Fruit fly (Drosophila melanogaster) whole organism, embryonic: Measurements from ENCODE around the gene slmb.
A peak's percentile ranks its signal among the peaks of the same experiment; 100 is the strongest.

Experiments used
- Antp ChIP-seq: fragments of 200-800 bp; sonication (Bioruptor generic); optimal IDR thresholded peaks from 3 replicates; lab custom pipeline; 2016; ENCODE audit warnings: missing biosample characterization, missing genetic modification characterization
- BtbVII ChIP-seq: fragments of 200-800 bp; sonication (Bioruptor generic); optimal IDR thresholded peaks from 3 replicates; lab custom pipeline; 2017; ENCODE audit warnings: missing biosample characterization, mild to moderate bottlenecking, missing genetic modification characterization
- CG10274 ChIP-seq: fragments of 200-800 bp; sonication (Bioruptor generic); optimal IDR thresholded peaks from 3 replicates; lab custom pipeline; 2017; ENCODE audit warnings: missing biosample characterization, mild to moderate bottlenecking, missing genetic modification characterization
- CG10366 ChIP-seq: fragments of 200-800 bp; sonication (Bioruptor generic); IDR thresholded peaks from 2 replicates; pipeline ENCODE4 v1.3.6; 2022; ENCODE audit warnings: missing biosample characterization, missing genetic modification characterization
- CG10979 ChIP-seq: fragments of 200-800 bp; sonication (Bioruptor generic); optimal IDR thresholded peaks from 2 replicates; lab custom pipeline; 2018; ENCODE audit warnings: missing biosample characterization, mild to moderate bottlenecking, missing genetic modification characterization, moderate library complexity
- CG11085 ChIP-seq: fragments of 200-800 bp; sonication (Bioruptor generic); IDR thresholded peaks from 2 replicates; pipeline ENCODE4 v1.3.6; 2022; ENCODE audit warnings: missing biosample characterization, missing genetic modification characterization
- CG11093 ChIP-seq: fragments of 200-800 bp; sonication (Bioruptor generic); IDR thresholded peaks from 3 replicates; pipeline ENCODE4 v1.3.6; 2022; ENCODE audit warnings: missing biosample characterization, missing genetic modification characterization
- CG11723 ChIP-seq: fragments of 200-800 bp; sonication (Bioruptor generic); optimal IDR thresholded peaks from 2 replicates; lab custom pipeline; 2017; ENCODE audit warnings: missing biosample characterization, mild to moderate bottlenecking, missing genetic modification characterization
- CG12155 ChIP-seq: fragments of 200-800 bp; sonication (Bioruptor generic); optimal IDR thresholded peaks from 3 replicates; lab custom pipeline; 2016; ENCODE audit warnings: missing biosample characterization, missing genetic modification characterization
- CG13894 ChIP-seq: fragments of 200-800 bp; sonication (Bioruptor generic); optimal IDR thresholded peaks from 3 replicates; lab custom pipeline; 2018; ENCODE audit warnings: missing biosample characterization, mild to moderate bottlenecking, missing genetic modification characterization, moderate library complexity
- CG15514 ChIP-seq: fragments of 200-800 bp; sonication (Bioruptor generic); optimal IDR thresholded peaks from 3 replicates; lab custom pipeline; 2017; ENCODE audit warnings: missing biosample characterization, missing genetic modification characterization, mild to moderate bottlenecking, moderate library complexity, missing genetic modification reagents
- CG1602 ChIP-seq: fragments of 200-800 bp; sonication (Bioruptor generic); optimal IDR thresholded peaks from 3 replicates; lab custom pipeline; 2016; ENCODE audit warnings: missing biosample characterization, missing genetic modification characterization
- CG30020 ChIP-seq: fragments of 200-800 bp; optimal IDR thresholded peaks from 2 replicates; lab custom pipeline; 2019; ENCODE audit warnings: missing biosample characterization, mild to moderate bottlenecking, missing genetic modification characterization, moderate library complexity
- CG30403 ChIP-seq: fragments of 200-800 bp; sonication (Bioruptor generic); optimal IDR thresholded peaks from 3 replicates; lab custom pipeline; 2016; ENCODE audit warnings: missing biosample characterization, missing genetic modification characterization
- CG32532 ChIP-seq: fragments of 200-800 bp; sonication (Bioruptor generic); IDR thresholded peaks from 2 replicates; pipeline ENCODE4 v1.3.6; 2022; ENCODE audit warnings: missing biosample characterization, missing genetic modification characterization
- CG4360 ChIP-seq: fragments of 200-800 bp; sonication (Bioruptor generic); IDR thresholded peaks from 2 replicates; pipeline ENCODE4 v1.3.6; 2022; ENCODE audit warnings: missing biosample characterization, missing genetic modification characterization
- CG6175 ChIP-seq: fragments of 200-800 bp; sonication (Bioruptor generic); IDR thresholded peaks from 3 replicates; pipeline ENCODE4 v1.3.6; 2022; ENCODE audit warnings: missing biosample characterization, missing genetic modification characterization
- CG6254 ChIP-seq: fragments of 200-800 bp; sonication (Bioruptor generic); optimal IDR thresholded peaks from 3 replicates; lab custom pipeline; 2017; ENCODE audit warnings: mild to moderate bottlenecking, missing biosample characterization, missing genetic modification reagents, missing genetic modification characterization
- CG6791 ChIP-seq: fragments of 200-800 bp; sonication (Bioruptor generic); IDR thresholded peaks from 3 replicates; pipeline ENCODE4 v1.3.6; 2022; ENCODE audit warnings: missing biosample characterization, missing genetic modification characterization; ENCODE audit not compliant: partially characterized antibody
- CG6813 ChIP-seq: fragments of 200-800 bp; sonication (Bioruptor generic); optimal IDR thresholded peaks from 2 replicates; lab custom pipeline; 2017; ENCODE audit warnings: missing biosample characterization, missing genetic modification characterization, mild to moderate bottlenecking, moderate library complexity, missing genetic modification reagents
- CG8388 ChIP-seq: fragments of 200-800 bp; sonication (Bioruptor generic); optimal IDR thresholded peaks from 2 replicates; lab custom pipeline; 2019; ENCODE audit warnings: missing biosample characterization, mild to moderate bottlenecking, missing genetic modification characterization, moderate library complexity
- CG8765 ChIP-seq: fragments of 200-800 bp; sonication (Bioruptor generic); IDR thresholded peaks from 2 replicates; pipeline ENCODE4 v1.3.6; 2022; ENCODE audit warnings: missing biosample characterization, missing genetic modification characterization
- ERR ChIP-seq: fragments of 200-800 bp; sonication (Bioruptor generic); optimal IDR thresholded peaks from 2 replicates; lab custom pipeline; 2016; ENCODE audit warnings: missing biosample characterization, missing genetic modification characterization
- Ets65A ChIP-seq: fragments of 200-800 bp; sonication (Bioruptor generic); peaks from one replicate; lab custom pipeline; 2016; ENCODE audit warnings: missing biosample characterization, missing genetic modification characterization
- GATAe ChIP-seq: fragments of 200-800 bp; sonication (Bioruptor generic); conservative IDR thresholded peaks from 2 replicates; pipeline ENCODE4 v1.3.6; 2022; ENCODE audit warnings: missing biosample characterization, missing genetic modification characterization
- Hr3 ChIP-seq: fragments of 200-800 bp; sonication (Bioruptor generic); optimal IDR thresholded peaks from 3 replicates; lab custom pipeline; 2016; ENCODE audit warnings: missing biosample characterization, missing genetic modification characterization
- MTF-1 ChIP-seq: fragments of 200-800 bp; sonication (Bioruptor generic); optimal IDR thresholded peaks from 2 replicates; lab custom pipeline; 2018; ENCODE audit warnings: missing biosample characterization, mild to moderate bottlenecking, missing genetic modification characterization, borderline replicate concordance
- Optix ChIP-seq: fragments of 200-800 bp; sonication (Bioruptor generic); IDR thresholded peaks from 3 replicates; pipeline ENCODE4 v1.3.6; 2022; ENCODE audit warnings: missing biosample characterization, missing genetic modification characterization
- Rx ChIP-seq: fragments of 200-800 bp; sonication (Bioruptor generic); IDR thresholded peaks from 2 replicates; pipeline ENCODE4 v1.3.6; 2022; ENCODE audit warnings: missing biosample characterization, missing genetic modification characterization
- Spps ChIP-seq: fragments of 200-800 bp; sonication (Bioruptor generic); optimal IDR thresholded peaks from 2 replicates; lab custom pipeline; 2018; ENCODE audit warnings: missing biosample characterization, mild to moderate bottlenecking, missing genetic modification characterization
- ap ChIP-seq: fragments of 200-800 bp; sonication (Bioruptor generic); IDR thresholded peaks from 2 replicates; pipeline ENCODE4 v1.3.6; 2022; ENCODE audit warnings: missing biosample characterization, missing genetic modification characterization
- bigmax ChIP-seq: fragments of 200-800 bp; sonication (Bioruptor generic); optimal IDR thresholded peaks from 2 replicates; lab custom pipeline; 2018; ENCODE audit warnings: missing biosample characterization, mild to moderate bottlenecking, missing genetic modification characterization
- crc ChIP-seq: fragments of 200-800 bp; sonication (Bioruptor generic); optimal IDR thresholded peaks from 2 replicates; lab custom pipeline; 2016; ENCODE audit warnings: missing biosample characterization, missing genetic modification characterization
- crp ChIP-seq, 2 experiments: fragments of 200-800 bp; sonication (Bioruptor generic); optimal IDR thresholded peaks; 2 replicates in 1 of 2; 3 replicates in 1 of 2; lab custom pipeline; 2017; ENCODE audit warnings: missing biosample characterization in 2 of 2, missing genetic modification characterization in 2 of 2, mild to moderate bottlenecking in 1 of 2, moderate library complexity in 1 of 2
- dm ChIP-seq: fragments of 200-800 bp; sonication (Bioruptor generic); optimal IDR thresholded peaks from 3 replicates; lab custom pipeline; 2016; ENCODE audit warnings: missing biosample characterization, missing genetic modification characterization
- dmrt11E ChIP-seq: fragments of 200-800 bp; sonication (Bioruptor generic); optimal IDR thresholded peaks from 3 replicates; lab custom pipeline; 2018; ENCODE audit warnings: missing biosample characterization, mild to moderate bottlenecking, missing genetic modification characterization, moderate library complexity
- ewg ChIP-seq: fragments of 200-800 bp; sonication (Bioruptor generic); optimal IDR thresholded peaks from 3 replicates; lab custom pipeline; 2017; ENCODE audit warnings: mild to moderate bottlenecking, missing biosample characterization, missing genetic modification reagents, missing genetic modification characterization
- grau ChIP-seq: fragments of 200-800 bp; optimal IDR thresholded peaks from 3 replicates; lab custom pipeline; 2019; ENCODE audit warnings: missing biosample characterization, mild to moderate bottlenecking, missing genetic modification characterization, moderate library complexity
- jigr1 ChIP-seq: fragments of 200-800 bp; sonication (Bioruptor generic); IDR thresholded peaks from 3 replicates; pipeline ENCODE4 v1.3.6; 2022; ENCODE audit warnings: missing biosample characterization, missing genetic modification characterization
- jumu ChIP-seq: fragments of 200-800 bp; sonication (Bioruptor generic); optimal IDR thresholded peaks from 3 replicates; lab custom pipeline; 2016; ENCODE audit warnings: missing biosample characterization, missing genetic modification characterization
- pb ChIP-seq: fragments of 200-800 bp; sonication (Bioruptor generic); optimal IDR thresholded peaks from 3 replicates; lab custom pipeline; 2016; ENCODE audit warnings: missing biosample characterization, missing genetic modification characterization
- repo ChIP-seq: fragments of 200-800 bp; sonication (Bioruptor generic); optimal IDR thresholded peaks from 2 replicates; lab custom pipeline; 2016; ENCODE audit warnings: missing biosample characterization, missing genetic modification characterization
- row ChIP-seq: fragments of 200-800 bp; sonication (Bioruptor generic); IDR thresholded peaks from 3 replicates; pipeline ENCODE4 v1.3.6; 2022; ENCODE audit warnings: missing biosample characterization, missing genetic modification characterization
- run ChIP-seq: fragments of 200-800 bp; sonication (Bioruptor generic); optimal IDR thresholded peaks from 3 replicates; lab custom pipeline; 2018; ENCODE audit warnings: missing biosample characterization, mild to moderate bottlenecking, missing genetic modification characterization
- scrt ChIP-seq: fragments of 200-800 bp; sonication (Bioruptor generic); optimal IDR thresholded peaks from 2 replicates; lab custom pipeline; 2018; ENCODE audit warnings: missing biosample characterization, mild to moderate bottlenecking, missing genetic modification characterization, moderate library complexity
- stc ChIP-seq: fragments of 200-800 bp; sonication (Bioruptor generic); IDR thresholded peaks from 2 replicates; pipeline ENCODE4 v1.3.6; 2022; ENCODE audit warnings: missing biosample characterization, missing genetic modification characterization
- tin ChIP-seq: fragments of 200-800 bp; sonication (Bioruptor generic); optimal IDR thresholded peaks from 3 replicates; lab custom pipeline; 2016; ENCODE audit warnings: missing biosample characterization, missing genetic modification characterization
- vnd ChIP-seq: fragments of 200-800 bp; sonication (Bioruptor generic); IDR thresholded peaks from 3 replicates; pipeline ENCODE4 v1.3.6; 2022; ENCODE audit warnings: missing biosample characterization, missing genetic modification characterization; ENCODE audit not compliant: partially characterized antibody
- z ChIP-seq: fragments of 200-800 bp; sonication (Bioruptor generic); IDR thresholded peaks from 3 replicates; pipeline ENCODE4 v1.3.6; 2022; ENCODE audit warnings: missing biosample characterization, missing genetic modification characterization

slmb gene

DNA sequence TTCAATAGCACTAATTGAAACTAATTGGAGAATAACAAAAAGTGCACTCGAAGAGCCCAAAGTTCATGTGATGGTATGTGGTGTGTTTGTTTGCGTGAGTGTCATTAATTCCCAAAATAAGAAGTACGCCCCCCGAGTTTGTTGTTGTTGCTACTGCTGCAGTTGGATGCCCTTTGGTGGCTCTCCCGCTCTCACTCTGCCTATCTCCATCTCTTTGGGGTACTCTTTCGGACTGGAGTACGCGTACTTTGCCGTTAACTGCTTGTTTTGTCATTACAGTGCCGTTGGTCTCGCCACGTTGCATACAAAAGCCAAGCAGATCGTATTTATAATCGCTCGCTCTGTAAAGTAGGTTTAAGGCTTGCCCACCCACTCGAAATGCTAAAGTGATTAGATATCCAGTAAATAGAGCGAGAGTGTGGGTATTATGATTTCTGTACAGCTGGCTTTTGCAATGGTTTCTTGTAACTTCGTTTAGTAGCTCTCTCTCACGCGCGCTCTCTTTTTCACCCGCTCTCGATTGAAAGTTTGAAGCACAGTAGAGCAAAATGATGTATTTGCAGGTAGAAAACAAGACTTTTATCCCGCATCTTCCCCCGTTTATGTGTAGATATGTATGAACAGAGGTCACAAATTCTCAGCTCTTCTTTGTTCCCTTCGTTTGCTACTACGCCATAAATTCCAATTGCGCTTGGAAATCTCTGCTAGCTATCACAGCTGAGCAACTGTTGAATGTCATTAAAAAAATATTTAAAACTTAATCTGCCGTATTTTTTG lies 15.1 kb downstream of the slmb start (continued):
- no peak for TF ChIP-seq Spps (tag; lab: Kevin White, UChicago)
- no peak for TF ChIP-seq CG13894
- TF ChIP-seq CG11093 (GFP tag; lab: Robert Waterston, UW): no peak
- TF ChIP-seq CG11085 (GFP tag; lab: Robert Waterston, UW): no peak
- TF ChIP-seq Rx (GFP tag; lab: Robert Waterston, UW): no peak
- TF ChIP-seq CG6813 (GFP tag; lab: Kevin White, UChicago): peak; percentile 3
- TF ChIP-seq z (GFP tag; lab: Robert Waterston, UW): no peak
- TF ChIP-seq bigmax (GFP tag; lab: Kevin White, UChicago): no peak
- peak; percentile 88 for TF ChIP-seq CG4360 (GFP tag; lab: Robert Waterston, UW)
- 0 out of 3 replicates have a peak, but pooled peaks have one; percentile 10 for TF ChIP-seq CG6791 (GFP tag; lab: Robert Waterston, UW)
- TF ChIP-seq CG6175 (GFP tag; lab: Robert Waterston, UW): no peak
- TF ChIP-seq crc (GFP tag; lab: Kevin White, UChicago): no peak
- no peak for TF ChIP-seq BtbVII
- TF ChIP-seq crp (GFP tag; optimal IDR thresholded peaks at IDR 0.05; lab: Kevin White, UChicago): no peak
- no peak for TF ChIP-seq repo (GFP tag; lab: Kevin White, UChicago)
- TF ChIP-seq CG15514 (GFP tag; lab: Kevin White, UChicago): no peak
- no peak for TF ChIP-seq dmrt11E (tag; lab: Kevin White, UChicago)
- TF ChIP-seq pb (GFP tag; lab: Kevin White, UChicago): no peak
- TF ChIP-seq jumu (GFP tag; lab: Kevin White, UChicago): no peak
- peak; percentile 39 for TF ChIP-seq run (tag; lab: Kevin White, UChicago)
- peak; percentile 23 for TF ChIP-seq CG11723
- TF ChIP-seq ERR (GFP tag; lab: Kevin White, UChicago): no peak
- peak; percentile 22 for TF ChIP-seq tin (GFP tag; lab: Kevin White, UChicago)
- TF ChIP-seq Optix (GFP tag; lab: Robert Waterston, UW): 0 out of 3 replicates have a peak, but pooled peaks have one; percentile 38
- no peak for TF ChIP-seq GATAe (GFP tag; lab: Robert Waterston, UW)
- TF ChIP-seq Hr3 (GFP tag; lab: Kevin White, UChicago): no peak
- TF ChIP-seq CG12155 (GFP tag; lab: Kevin White, UChicago): peak; percentile 31
- no peak for TF ChIP-seq MTF-1 (GFP tag; lab: Kevin White, UChicago)
- no peak; the same call in 1 of the 2 replicates for TF ChIP-seq CG8765 (GFP tag; lab: Robert Waterston, UW)
- TF ChIP-seq vnd: no peak
- peak; percentile 57 for TF ChIP-seq grau (tag; lab: Kevin White, UChicago)
- TF ChIP-seq CG1602 (GFP tag; lab: Kevin White, UChicago): peak; percentile 28
- TF ChIP-seq Antp (GFP tag; lab: Kevin White, UChicago): peak; percentile 24
- TF ChIP-seq CG6254 (GFP tag; lab: Kevin White, UChicago): peak; percentile 64
- no peak; the same call in 1 of the 2 replicates for TF ChIP-seq CG32532 (GFP tag; lab: Robert Waterston, UW)
- TF ChIP-seq Ets65A (GFP tag; lab: Kevin White, UChicago): peak; percentile 93
- TF ChIP-seq CG30020: no peak
- TF ChIP-seq jigr1 (GFP tag; lab: Robert Waterston, UW): no peak
- no peak for TF ChIP-seq dm
- peak; percentile 15; the same call in 1 of the 2 replicates for TF ChIP-seq CG10366 (GFP tag; lab: Robert Waterston, UW)
- TF ChIP-seq ap: 0 out of 2 replicates have a peak, but pooled peaks have one; percentile 22
- TF ChIP-seq CG10979 (tag; lab: Kevin White, UChicago): no peak
- TF ChIP-seq stc (GFP tag; lab: Robert Waterston, UW): no peak
- peak; percentile 61 for TF ChIP-seq scrt (GFP tag; lab: Kevin White, UChicago)
- no peak for TF ChIP-seq CG8388 (GFP tag; lab: Kevin White, UChicago)
- TF ChIP-seq CG10274 (GFP tag; lab: Kevin White, UChicago): peak; percentile 11
- TF ChIP-seq row (GFP tag; lab: Robert Waterston, UW): peak; percentile 65
- TF ChIP-seq CG30403: peak; percentile 23
- TF ChIP-seq ewg (GFP tag; lab: Kevin White, UChicago): peak; percentile 14
